Worm (Caenorhabditis elegans): Measurements from ENCODE around the gene pbs-1.

The pbs-1 gene

ce11 chrIV:1708426-1708826 is 1.1 kb downstream of the pbs-1 start:
- TF ChIP-seq zip-5 (tag; optimal IDR thresholded peaks at IDR 0.05) (no peak), ets-4 (tag; optimal IDR thresholded peaks at IDR 0.05) (no peak), ceh-31 (tag; optimal IDR thresholded peaks at IDR 0.05) (peak; percentile 19), tbx-7 (tag; optimal IDR thresholded peaks at IDR 0.05) (no peak)

ce11 chrIV:1707960-1708359 is 1.6 kb downstream of the pbs-1 start:
- TF ChIP-seq gmeb-2 (tag; optimal IDR thresholded peaks at IDR 0.05) (no peak), ceh-45 (GFP tag; IDR thresholded peaks at IDR 0.05) (no peak), ama-1 (optimal IDR thresholded peaks at IDR 0.05) (no peak), fkh-10 (GFP tag; optimal IDR thresholded peaks at IDR 0.05) (no peak), ahr-1 (tag; optimal IDR thresholded peaks at IDR 0.05) (no peak), pros-1 (tag; optimal IDR thresholded peaks at IDR 0.05) (no peak), ztf-16 (tag; optimal IDR thresholded peaks at IDR 0.05) (no peak), T23F11.4 (GFP tag; optimal IDR thresholded peaks at IDR 0.05) (no peak), pag-3 (tag; optimal IDR thresholded peaks at IDR 0.05; ENCODE audit: borderline replicate concordance) (no peak), ceh-30 (tag; optimal IDR thresholded peaks at IDR 0.05) (no peak), che-1 (tag; optimal IDR thresholded peaks at IDR 0.05) (no peak)

- TF ChIP-seq nfya-1 (tag; optimal IDR thresholded peaks at IDR 0.05) (no peak), npax-4 (tag; optimal IDR thresholded peaks at IDR 0.05) (no peak), ceh-2 (tag; optimal IDR thresholded peaks at IDR 0.05) (no peak), hlh-8 (tag; optimal IDR thresholded peaks at IDR 0.05) (no peak), pat-9 (tag; optimal IDR thresholded peaks at IDR 0.05) (no peak), rnt-1 (tag; optimal IDR thresholded peaks at IDR 0.05) (no peak), F13H6.1 (tag; optimal IDR thresholded peaks at IDR 0.05) (no peak), gmeb-2 (tag; optimal IDR thresholded peaks at IDR 0.05) (no peak)
Observed at ce11 chrIV:1706996-1707395, 2.5 kb downstream of the pbs-1 start, which contains the start of gene K08D12.4. Gene K08D12.4 (plus strand): TSS chrIV:1707296.

ce11 chrIV:1699599-1699998 is 9.9 kb downstream of the pbs-1 start, which contains the start of gene bus-2:
Gene bus-2 (plus strand): TSS chrIV:1699899.
- TF ChIP-seq unc-86 (tag; optimal IDR thresholded peaks at IDR 0.05) (no peak), C38D4.7 (GFP tag; optimal IDR thresholded peaks at IDR 0.05) (no peak)

ce11 chrIV:1691651-1692050 is 17.9 kb downstream of the pbs-1 start:
- TF ChIP-seq fkh-6 (tag; optimal IDR thresholded peaks at IDR 0.05) (no peak), unc-42 (tag; optimal IDR thresholded peaks at IDR 0.05) (peak; percentile 80), hlh-15 (tag; optimal IDR thresholded peaks at IDR 0.05) (no peak)

- no peak for TF ChIP-seq ceh-48 (tag; optimal IDR thresholded peaks at IDR 0.05)
- TF ChIP-seq C08G9.2 (tag; optimal IDR thresholded peaks at IDR 0.05): peak; percentile 90
- peak; percentile 71 for TF ChIP-seq hlh-6 (tag; optimal IDR thresholded peaks at IDR 0.05)
- TF ChIP-seq sdc-2 (tag; optimal IDR thresholded peaks at IDR 0.05): peak; percentile 58
- no peak for TF ChIP-seq ceh-24 (tag; optimal IDR thresholded peaks at IDR 0.05)
- no peak for TF ChIP-seq lin-11 (tag; optimal IDR thresholded peaks at IDR 0.05)
- TF ChIP-seq nfya-1 (tag; optimal IDR thresholded peaks at IDR 0.05): no peak
- peak; percentile 85 for TF ChIP-seq fax-1 (tag; optimal IDR thresholded peaks at IDR 0.05)
- TF ChIP-seq elt-4 (tag; optimal IDR thresholded peaks at IDR 0.05): no peak
- TF ChIP-seq tbx-7 (tag; optimal IDR thresholded peaks at IDR 0.05): peak; percentile 96
- peak; percentile 11 for TF ChIP-seq sox-4 (tag; optimal IDR thresholded peaks at IDR 0.05)
- TF ChIP-seq mec-3 (tag; optimal IDR thresholded peaks at IDR 0.05; ENCODE audit: borderline replicate concordance): peak; percentile 78
- peak; percentile 42 for TF ChIP-seq syd-9 (tag; optimal IDR thresholded peaks at IDR 0.05)
- peak; percentile 82 for TF ChIP-seq dmd-4 (tag; optimal IDR thresholded peaks at IDR 0.05; ENCODE audit: borderline replicate concordance)
- peak; percentile 98 for TF ChIP-seq ceh-31 (tag; optimal IDR thresholded peaks at IDR 0.05)
- peak; percentile 89 for TF ChIP-seq zip-5 (tag; optimal IDR thresholded peaks at IDR 0.05)
- no peak for TF ChIP-seq ceh-45 (GFP tag; IDR thresholded peaks at IDR 0.05)
- peak; percentile 2 for TF ChIP-seq ceh-18 (tag; optimal IDR thresholded peaks at IDR 0.05)
- peak; percentile 78 for TF ChIP-seq F13H6.1 (tag; optimal IDR thresholded peaks at IDR 0.05)
- TF ChIP-seq ref-2 (tag; optimal IDR thresholded peaks at IDR 0.05): peak; percentile 94
- no peak for TF ChIP-seq ceh-19 (GFP tag; optimal IDR thresholded peaks at IDR 0.05)
- TF ChIP-seq tbx-2 (tag; optimal IDR thresholded peaks at IDR 0.05): peak; percentile 94
- peak; percentile 92 for TF ChIP-seq ceh-14 (tag; optimal IDR thresholded peaks at IDR 0.05)
- TF ChIP-seq ztf-16 (tag; optimal IDR thresholded peaks at IDR 0.05): peak; percentile 66
- TF ChIP-seq rnt-1 (tag; optimal IDR thresholded peaks at IDR 0.05): peak; percentile 70
Observed at ce11 chrIV:1687151-1687550, 22.4 kb downstream of the pbs-1 start.
